Worm (Caenorhabditis elegans) whole organism, L2 larva: ENCODE measurements around the gene fbxa-112.

ENCODE experiments used
- ZK546.5 ChIP-seq: sonication (generic microtip); optimal IDR thresholded peaks from 2 replicates; lab custom pipeline; 2017; ENCODE audit warnings: missing biosample characterization, missing genetic modification characterization
- alr-1 ChIP-seq: fragments of 150-350 bp; optimal IDR thresholded peaks from 2 replicates; lab custom pipeline; 2014; ENCODE audit warnings: missing biosample characterization, missing genetic modification characterization
- crh-2 ChIP-seq: sonication (generic microtip); optimal IDR thresholded peaks from 2 replicates; lab custom pipeline; 2017; ENCODE audit warnings: missing biosample characterization, missing genetic modification characterization
- egl-27 ChIP-seq: sonication (generic microtip); optimal IDR thresholded peaks from 3 replicates; lab custom pipeline; 2017; ENCODE audit warnings: missing biosample characterization, missing genetic modification reagents, missing genetic modification characterization
- gmeb-1 ChIP-seq: fragments of 150-350 bp; optimal IDR thresholded peaks from 2 replicates; lab custom pipeline; 2014; ENCODE audit warnings: missing biosample characterization, missing genetic modification characterization
- nhr-237 ChIP-seq: fragments of 150-350 bp; optimal IDR thresholded peaks from 2 replicates; lab custom pipeline; 2014; ENCODE audit warnings: missing biosample characterization, missing genetic modification characterization
- snpc-4 ChIP-seq: fragments of 150-350 bp; optimal IDR thresholded peaks from 2 replicates; lab custom pipeline; 2014; ENCODE audit warnings: missing biosample characterization, missing genetic modification characterization
- zag-1 ChIP-seq: fragments of 150-350 bp; optimal IDR thresholded peaks from 2 replicates; lab custom pipeline; 2014; ENCODE audit warnings: missing biosample characterization, missing genetic modification characterization

DNA sequence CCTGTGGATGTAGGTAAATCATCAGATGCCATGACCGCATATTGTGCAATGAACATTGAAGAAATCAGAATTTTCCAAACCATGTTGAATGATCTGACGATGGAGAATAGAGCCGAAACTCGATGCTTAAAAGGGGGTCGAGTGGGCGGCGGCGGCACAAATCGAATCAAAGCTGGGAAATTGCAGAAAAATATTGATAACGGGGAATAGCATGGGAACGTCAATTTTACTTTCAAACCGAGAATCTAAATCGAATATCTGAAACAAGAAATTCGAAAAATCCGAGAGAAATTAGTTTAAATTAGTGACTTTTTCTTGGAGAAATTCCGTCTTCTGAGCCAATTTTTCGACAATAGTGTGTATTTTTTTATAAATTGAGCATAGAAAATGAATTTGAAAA is 31.8 kb downstream of the fbxa-112 start, which contains the start of gene F09C6.10:
- no peak for TF ChIP-seq crh-2
- no peak for TF ChIP-seq nhr-237 (tag; lab: Kevin White, UChicago)
- no peak for TF ChIP-seq zag-1 (tag; lab: Kevin White, UChicago)
- TF ChIP-seq egl-27 (tag; lab: Kevin White, UChicago) = no peak
- TF ChIP-seq ZK546.5 (tag; lab: Kevin White, UChicago) = no peak
- TF ChIP-seq snpc-4 (tag; lab: Kevin White, UChicago) = no peak
- TF ChIP-seq gmeb-1 (tag; lab: Kevin White, UChicago) = no peak
- no peak for TF ChIP-seq alr-1 (tag; lab: Kevin White, UChicago)
